Worm (Caenorhabditis elegans): ENCODE data around the gene tkr-3.

DNA sequence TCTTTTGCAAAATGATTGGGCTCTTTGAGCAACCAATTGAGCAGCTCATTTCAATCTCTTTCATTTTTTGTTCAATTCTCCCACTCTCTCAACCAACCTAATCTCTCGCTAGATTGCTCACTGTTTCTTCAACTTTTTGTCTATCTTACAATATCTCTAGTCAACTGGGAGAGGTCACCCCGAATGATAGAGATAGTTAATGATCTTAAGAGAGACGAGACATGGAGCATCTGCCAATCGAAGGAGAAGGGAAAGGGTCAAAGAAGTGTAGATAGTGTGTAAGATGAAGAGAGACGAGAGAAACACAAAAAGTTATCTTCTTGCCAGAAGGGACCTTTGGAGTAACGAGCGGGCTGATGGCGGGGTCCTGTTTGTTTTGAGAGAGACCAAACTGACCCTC is 47.4 kb upstream of the tkr-3 start:
- TF ChIP-seq nhr-76 (tag; optimal IDR thresholded peaks at IDR 0.05) (no peak), unc-62 (GFP tag; optimal IDR thresholded peaks at IDR 0.05) (no peak), tbx-2 (tag; optimal IDR thresholded peaks at IDR 0.05) (no peak), skn-1 (tag; optimal IDR thresholded peaks at IDR 0.05) (no peak), nhr-25 (tag; optimal IDR thresholded peaks at IDR 0.05) (no peak), egl-27 (tag; optimal IDR thresholded peaks at IDR 0.05) (no peak), elt-3 (tag; optimal IDR thresholded peaks at IDR 0.05) (no peak), ceh-82 (tag; optimal IDR thresholded peaks at IDR 0.05) (no peak), ztf-11 (tag; optimal IDR thresholded peaks at IDR 0.05) (no peak), unc-39 (tag; optimal IDR thresholded peaks at IDR 0.05) (no peak), ama-1 (optimal IDR thresholded peaks at IDR 0.05) (no peak)
